Fruit fly (Drosophila melanogaster) whole organism, pupa: ENCODE measurements around the gene Eip63E.

ENCODE experiments used
- CG12605 ChIP-seq: fragments of 200-800 bp; sonication (Bioruptor generic); IDR thresholded peaks from 2 replicates; pipeline ENCODE4 v1.3.6; 2022; ENCODE audit warnings: missing biosample characterization, missing genetic modification characterization
- CG14655 ChIP-seq: fragments of 200-800 bp; sonication (Bioruptor generic); optimal IDR thresholded peaks from 3 replicates; lab custom pipeline; 2017; ENCODE audit warnings: mild to moderate bottlenecking, missing biosample characterization, missing genetic modification reagents, missing genetic modification characterization
- CG15710 ChIP-seq: fragments of 200-800 bp; sonication (Bioruptor generic); optimal IDR thresholded peaks from 2 replicates; lab custom pipeline; 2018; ENCODE audit warnings: missing biosample characterization, mild to moderate bottlenecking, missing genetic modification characterization, moderate library complexity
- CG17806 ChIP-seq: fragments of 200-800 bp; sonication (Bioruptor generic); optimal IDR thresholded peaks from 2 replicates; lab custom pipeline; 2018; ENCODE audit warnings: missing biosample characterization, mild to moderate bottlenecking, missing genetic modification characterization, moderate library complexity
- CG9948 ChIP-seq: fragments of 200-800 bp; sonication (Bioruptor generic); optimal IDR thresholded peaks from 2 replicates; lab custom pipeline; 2018; ENCODE audit warnings: missing biosample characterization, mild to moderate bottlenecking, missing genetic modification characterization, moderate library complexity
- fd96Ca ChIP-seq: fragments of 200-800 bp; sonication (Bioruptor generic); IDR thresholded peaks from 3 replicates; pipeline ENCODE4 v1.3.6; 2022; ENCODE audit warnings: missing biosample characterization, missing genetic modification characterization
- rn ChIP-seq: fragments of 200-800 bp; sonication (Bioruptor generic); IDR thresholded peaks from 2 replicates; pipeline ENCODE4 v1.3.6; 2022; ENCODE audit warnings: missing biosample characterization, missing genetic modification characterization

- TF ChIP-seq fd96Ca (GFP tag; lab: Robert Waterston, UW) (no peak; the same call in 2 of the 3 replicates), CG9948 (tag; lab: Kevin White, UChicago) (no peak), CG15710 (no peak), CG17806 (tag; lab: Kevin White, UChicago) (no peak), CG12605 (GFP tag; lab: Robert Waterston, UW) (no peak), CG14655 (peak; percentile 23), rn (GFP tag; lab: Robert Waterston, UW) (no peak)
Observed at dm6 chr3L:3518512-3519492, 3.3 kb downstream of the Eip63E start.
